Fruit fly (Drosophila melanogaster) whole organism, prepupa: Measurements from ENCODE around the gene St2.

Experiments used
- CG11294 ChIP-seq: fragments of 200-800 bp; sonication (Bioruptor generic); IDR thresholded peaks from 2 replicates; pipeline ENCODE4 v1.3.6; 2022; ENCODE audit warnings: missing biosample characterization, missing genetic modification characterization
- CG11762 ChIP-seq: fragments of 200-800 bp; sonication (Bioruptor generic); optimal IDR thresholded peaks from 3 replicates; lab custom pipeline; 2016; ENCODE audit warnings: missing biosample characterization, missing genetic modification characterization; ENCODE audit not compliant: insufficient read depth
- CG11902 ChIP-seq: fragments of 200-800 bp; sonication (Bioruptor generic); optimal IDR thresholded peaks from 3 replicates; lab custom pipeline; 2016; ENCODE audit warnings: missing biosample characterization, missing genetic modification characterization
- CG1621 ChIP-seq: fragments of 200-800 bp; sonication (Bioruptor generic); optimal IDR thresholded peaks from 3 replicates; lab custom pipeline; 2018; ENCODE audit warnings: missing biosample characterization, mild to moderate bottlenecking, missing genetic modification characterization
- CG16779 ChIP-seq: fragments of 200-800 bp; sonication (Bioruptor generic); optimal IDR thresholded peaks from 3 replicates; lab custom pipeline; 2017; ENCODE audit warnings: missing biosample characterization, mild to moderate bottlenecking, missing genetic modification characterization
- CG3032 ChIP-seq: fragments of 200-800 bp; optimal IDR thresholded peaks from 2 replicates; lab custom pipeline; 2019; ENCODE audit warnings: missing biosample characterization, mild to moderate bottlenecking, missing genetic modification characterization, moderate library complexity
- CG32006 ChIP-seq: fragments of 200-800 bp; sonication (Bioruptor generic); optimal IDR thresholded peaks from 3 replicates; lab custom pipeline; 2017; ENCODE audit warnings: missing biosample characterization, mild to moderate bottlenecking, missing genetic modification characterization
- CG34406 ChIP-seq: fragments of 200-800 bp; sonication (Bioruptor generic); optimal IDR thresholded peaks from 3 replicates; lab custom pipeline; 2016; ENCODE audit warnings: missing biosample characterization, missing genetic modification characterization
- CG6163 ChIP-seq: fragments of 200-800 bp; sonication (Bioruptor generic); IDR thresholded peaks from 3 replicates; pipeline ENCODE4 v1.3.6; 2022; ENCODE audit warnings: missing biosample characterization, missing genetic modification characterization
- CG6276 ChIP-seq: fragments of 200-800 bp; sonication (Bioruptor generic); optimal IDR thresholded peaks from 2 replicates; lab custom pipeline; 2017; ENCODE audit warnings: missing biosample characterization, mild to moderate bottlenecking, missing genetic modification characterization
- CG6792 ChIP-seq: fragments of 200-800 bp; sonication (Bioruptor generic); optimal IDR thresholded peaks from 3 replicates; lab custom pipeline; 2016; ENCODE audit warnings: missing biosample characterization, missing genetic modification characterization
- CG6808 ChIP-seq: fragments of 200-800 bp; sonication (Bioruptor generic); optimal IDR thresholded peaks from 3 replicates; lab custom pipeline; 2017; ENCODE audit warnings: missing biosample characterization, missing genetic modification characterization, mild to moderate bottlenecking, moderate library complexity, missing genetic modification reagents
- CG6854 ChIP-seq: fragments of 200-800 bp; sonication (Bioruptor generic); optimal IDR thresholded peaks from 2 replicates; lab custom pipeline; 2017; ENCODE audit warnings: missing biosample characterization, mild to moderate bottlenecking, missing genetic modification characterization
- CG7368 ChIP-seq: fragments of 200-800 bp; sonication (Bioruptor generic); optimal IDR thresholded peaks from 3 replicates; lab custom pipeline; 2016; ENCODE audit warnings: missing biosample characterization, missing genetic modification characterization
- CG8119 ChIP-seq: fragments of 200-800 bp; sonication (Bioruptor generic); IDR thresholded peaks from 3 replicates; pipeline ENCODE4 v1.3.6; 2022; ENCODE audit warnings: missing biosample characterization, missing genetic modification characterization
- CG8319 ChIP-seq: fragments of 200-800 bp; sonication (Bioruptor generic); optimal IDR thresholded peaks from 3 replicates; lab custom pipeline; 2016; ENCODE audit warnings: missing biosample characterization, missing genetic modification characterization
- CG9139 ChIP-seq: fragments of 200-800 bp; sonication (Bioruptor generic); optimal IDR thresholded peaks from 3 replicates; lab custom pipeline; 2017; ENCODE audit warnings: missing biosample characterization, mild to moderate bottlenecking, missing genetic modification characterization
- Eip75B ChIP-seq: fragments of 200-800 bp; sonication (Bioruptor generic); optimal IDR thresholded peaks from 3 replicates; lab custom pipeline; 2016; ENCODE audit warnings: missing biosample characterization, missing genetic modification characterization
- Eip78C ChIP-seq: fragments of 200-800 bp; sonication (Bioruptor generic); peaks from one replicate; lab custom pipeline; 2016; ENCODE audit warnings: missing biosample characterization, missing genetic modification characterization
- Eip93F ChIP-seq: fragments of 200-800 bp; sonication (Bioruptor generic); optimal IDR thresholded peaks from 2 replicates; lab custom pipeline; 2016; ENCODE audit warnings: missing biosample characterization, mild to moderate bottlenecking, missing genetic modification characterization
- Ets96B ChIP-seq: fragments of 200-800 bp; optimal IDR thresholded peaks from 2 replicates; lab custom pipeline; 2019; ENCODE audit warnings: missing biosample characterization, mild to moderate bottlenecking, missing genetic modification characterization, moderate library complexity
- Gug ChIP-seq: fragments of 200-800 bp; sonication (Bioruptor generic); IDR thresholded peaks from 2 replicates; pipeline ENCODE4 v1.3.6; 2022; ENCODE audit warnings: missing biosample characterization, missing genetic modification characterization
- Hr38 ChIP-seq: sonication (Bioruptor generic); optimal IDR thresholded peaks from 2 replicates; lab custom pipeline; 2016; ENCODE audit warnings: missing biosample characterization, missing genetic modification characterization
- Hr39 ChIP-seq: fragments of 200-800 bp; sonication (Bioruptor generic); optimal IDR thresholded peaks from 2 replicates; lab custom pipeline; 2016; ENCODE audit warnings: missing biosample characterization, missing genetic modification characterization
- Hr4 ChIP-seq: fragments of 200-800 bp; sonication (Bioruptor generic); optimal IDR thresholded peaks from 3 replicates; lab custom pipeline; 2016; ENCODE audit warnings: missing biosample characterization, missing genetic modification characterization
- Lpt ChIP-seq: fragments of 200-800 bp; sonication (Bioruptor generic); optimal IDR thresholded peaks from 3 replicates; lab custom pipeline; 2016; ENCODE audit warnings: missing biosample characterization, missing genetic modification characterization
- Met ChIP-seq: fragments of 200-800 bp; sonication (Bioruptor generic); optimal IDR thresholded peaks from 3 replicates; lab custom pipeline; 2016; ENCODE audit warnings: missing biosample characterization, missing genetic modification characterization
- OdsH ChIP-seq: fragments of 200-800 bp; sonication (Bioruptor generic); optimal IDR thresholded peaks from 3 replicates; lab custom pipeline; 2016; ENCODE audit warnings: missing biosample characterization, missing genetic modification characterization
- Smox ChIP-seq: fragments of 200-800 bp; sonication (Bioruptor generic); optimal IDR thresholded peaks from 3 replicates; lab custom pipeline; 2016; ENCODE audit warnings: missing biosample characterization, missing genetic modification characterization
- Sox102F ChIP-seq: fragments of 200-800 bp; sonication (Bioruptor generic); optimal IDR thresholded peaks from 2 replicates; lab custom pipeline; 2016; ENCODE audit warnings: missing biosample characterization, mild to moderate bottlenecking, missing genetic modification characterization
- Sox14 ChIP-seq: fragments of 200-800 bp; sonication (Bioruptor generic); optimal IDR thresholded peaks from 3 replicates; lab custom pipeline; 2016; ENCODE audit warnings: missing biosample characterization, missing genetic modification characterization
- Sox15 ChIP-seq: fragments of 200-800 bp; sonication (Bioruptor generic); optimal IDR thresholded peaks from 3 replicates; lab custom pipeline; 2016; ENCODE audit warnings: missing biosample characterization, missing genetic modification characterization
- achi ChIP-seq: fragments of 200-800 bp; sonication (Bioruptor generic); optimal IDR thresholded peaks from 3 replicates; lab custom pipeline; 2016; ENCODE audit warnings: missing biosample characterization, missing genetic modification characterization
- acj6 ChIP-seq: fragments of 200-800 bp; sonication (Bioruptor generic); optimal IDR thresholded peaks from 3 replicates; lab custom pipeline; 2016; ENCODE audit warnings: missing biosample characterization, missing genetic modification characterization
- cyc ChIP-seq: fragments of 200-800 bp; sonication (Bioruptor generic); optimal IDR thresholded peaks from 3 replicates; lab custom pipeline; 2016; ENCODE audit warnings: missing biosample characterization, missing genetic modification characterization
- dac ChIP-seq: fragments of 200-800 bp; sonication (Bioruptor generic); optimal IDR thresholded peaks from 2 replicates; lab custom pipeline; 2017; ENCODE audit warnings: missing biosample characterization, mild to moderate bottlenecking, missing genetic modification characterization
- eg ChIP-seq: fragments of 200-800 bp; sonication (Bioruptor generic); IDR thresholded peaks from 3 replicates; pipeline ENCODE4 v1.3.6; 2022; ENCODE audit warnings: missing biosample characterization, missing genetic modification characterization
- esn ChIP-seq: fragments of 200-800 bp; sonication (Bioruptor generic); optimal IDR thresholded peaks from 2 replicates; lab custom pipeline; 2016; ENCODE audit warnings: missing biosample characterization, mild to moderate bottlenecking, missing genetic modification characterization, moderate library complexity
- fd59A ChIP-seq: fragments of 200-800 bp; sonication (Bioruptor generic); optimal IDR thresholded peaks from 2 replicates; lab custom pipeline; 2017; ENCODE audit warnings: missing biosample characterization, mild to moderate bottlenecking, missing genetic modification characterization, missing genetic modification reagents
- fd85E ChIP-seq: fragments of 200-800 bp; sonication (Bioruptor generic); optimal IDR thresholded peaks from 3 replicates; lab custom pipeline; 2016; ENCODE audit warnings: missing biosample characterization, missing genetic modification characterization
- fkh ChIP-seq: fragments of 200-800 bp; sonication (Bioruptor generic); optimal IDR thresholded peaks from 3 replicates; lab custom pipeline; 2017; ENCODE audit warnings: missing biosample characterization, mild to moderate bottlenecking, missing genetic modification characterization, moderate library complexity
- lz ChIP-seq: fragments of 200-800 bp; sonication (Bioruptor generic); optimal IDR thresholded peaks from 3 replicates; lab custom pipeline; 2016; ENCODE audit warnings: missing biosample characterization, missing genetic modification characterization
- net ChIP-seq: fragments of 200-800 bp; sonication (Bioruptor generic); optimal IDR thresholded peaks from 3 replicates; lab custom pipeline; 2016; ENCODE audit warnings: missing biosample characterization, missing genetic modification characterization
- spab ChIP-seq: fragments of 200-800 bp; sonication (Bioruptor generic); optimal IDR thresholded peaks from 2 replicates; lab custom pipeline; 2017; ENCODE audit warnings: missing biosample characterization, mild to moderate bottlenecking, missing genetic modification characterization, missing genetic modification reagents
- ss ChIP-seq, 2 experiments: fragments of 200-800 bp; sonication (Bioruptor generic); optimal IDR thresholded peaks; 2 replicates in 1 of 2; 3 replicates in 1 of 2; lab custom pipeline; 2017 to 2018; ENCODE audit warnings: mild to moderate bottlenecking in 2 of 2, missing biosample characterization in 2 of 2, missing genetic modification characterization in 2 of 2, moderate library complexity in 1 of 2
- topi ChIP-seq: fragments of 200-800 bp; sonication (Bioruptor generic); optimal IDR thresholded peaks from 3 replicates; lab custom pipeline; 2016; ENCODE audit warnings: missing biosample characterization, missing genetic modification characterization
- vri ChIP-seq: fragments of 200-800 bp; sonication (Bioruptor generic); optimal IDR thresholded peaks from 3 replicates; lab custom pipeline; 2016; ENCODE audit warnings: missing biosample characterization, mild to moderate bottlenecking, missing genetic modification characterization

The St2 gene

dm6 chr3R:9226701-9227313 is 24.8 kb upstream of the St2 start (continued):
- TF ChIP-seq CG7368 (GFP tag; lab: Kevin White, UChicago) = no peak
- no peak for TF ChIP-seq CG8319 (GFP tag; lab: Kevin White, UChicago)
- no peak for TF ChIP-seq CG11902 (GFP tag; lab: Kevin White, UChicago)
- TF ChIP-seq CG6163 (GFP tag; lab: Robert Waterston, UW) = peak; percentile 49; the same call in 2 of the 3 replicates
- TF ChIP-seq CG6792 (GFP tag; lab: Kevin White, UChicago) = no peak
- peak; percentile 2 for TF ChIP-seq lz
- TF ChIP-seq ss (GFP tag; optimal IDR thresholded peaks at IDR 0.05; lab: Kevin White, UChicago) = peak in 1 of 2 experiments; percentile 53
- peak; percentile 63; the same call in 2 of the 3 replicates for TF ChIP-seq eg
- TF ChIP-seq fd59A = no peak
- no peak for TF ChIP-seq Gug
- peak; percentile 85 for TF ChIP-seq fkh (GFP tag; lab: Kevin White, UChicago)
- TF ChIP-seq acj6 (GFP tag; lab: Kevin White, UChicago) = no peak
- TF ChIP-seq CG6854 (GFP tag; lab: Kevin White, UChicago) = no peak
- TF ChIP-seq CG3032 (tag; lab: Kevin White, UChicago) = no peak
- TF ChIP-seq achi = no peak
- TF ChIP-seq CG11762 (GFP tag; lab: Kevin White, UChicago) = no peak
- peak; percentile 84 for TF ChIP-seq vri (GFP tag; lab: Kevin White, UChicago)
- no peak for TF ChIP-seq CG16779 (tag; lab: Kevin White, UChicago)
- TF ChIP-seq esn (GFP tag; lab: Kevin White, UChicago) = no peak
- no peak for TF ChIP-seq Smox (GFP tag; lab: Kevin White, UChicago)
- TF ChIP-seq CG6808 (GFP tag; lab: Kevin White, UChicago) = no peak

- TF ChIP-seq esn (GFP tag; lab: Kevin White, UChicago) (peak; percentile 79), CG1621 (peak; percentile 61), spab (GFP tag; lab: Kevin White, UChicago) (peak; percentile 78), Hr4 (GFP tag; lab: Kevin White, UChicago) (peak; percentile 85), CG16779 (tag; lab: Kevin White, UChicago) (peak; percentile 68), Hr38 (GFP tag; lab: Kevin White, UChicago) (no peak), CG11762 (GFP tag; lab: Kevin White, UChicago) (peak; percentile 79), CG6163 (GFP tag; lab: Robert Waterston, UW) (peak; percentile 94), CG6808 (GFP tag; lab: Kevin White, UChicago) (peak; percentile 73), CG9139 (GFP tag; lab: Kevin White, UChicago) (peak; percentile 54), achi (peak; percentile 88), lz (peak; percentile 71), Sox102F (GFP tag; lab: Kevin White, UChicago) (peak; percentile 73), fd85E (GFP tag; lab: Kevin White, UChicago) (no peak), CG7368 (GFP tag; lab: Kevin White, UChicago) (peak; percentile 79), eg (peak; percentile 96), cyc (GFP tag; lab: Kevin White, UChicago) (peak; percentile 58), CG34406 (GFP tag; lab: Kevin White, UChicago) (peak; percentile 85), Met (GFP tag; lab: Kevin White, UChicago) (peak; percentile 76), CG11294 (GFP tag; lab: Robert Waterston, UW) (peak; percentile 92), ss (GFP tag; optimal IDR thresholded peaks at IDR 0.05; lab: Kevin White, UChicago) (peak in 1 of 2 experiments; percentile 61), Eip93F (GFP tag; lab: Kevin White, UChicago) (peak; percentile 46), Ets96B (tag; lab: Kevin White, UChicago) (peak; percentile 83), Sox15 (GFP tag; lab: Kevin White, UChicago) (peak; percentile 67), CG6276 (GFP tag; lab: Kevin White, UChicago) (peak; percentile 91), topi (GFP tag; lab: Kevin White, UChicago) (peak; percentile 75), Gug (peak; percentile 89), Eip75B (GFP tag; lab: Kevin White, UChicago) (peak; percentile 58), OdsH (GFP tag; lab: Kevin White, UChicago) (peak; percentile 91), CG32006 (peak; percentile 95), Lpt (GFP tag; lab: Kevin White, UChicago) (peak; percentile 77), CG3032 (tag; lab: Kevin White, UChicago) (peak; percentile 82), Sox14 (GFP tag; lab: Kevin White, UChicago) (peak; percentile 63), net (GFP tag; lab: Kevin White, UChicago) (peak; percentile 79), CG8319 (GFP tag; lab: Kevin White, UChicago) (peak; percentile 77), dac (GFP tag; lab: Kevin White, UChicago) (peak; percentile 84), Hr39 (GFP tag; lab: Kevin White, UChicago) (peak; percentile 62), CG6854 (GFP tag; lab: Kevin White, UChicago) (no peak), Eip78C (GFP tag; lab: Kevin White, UChicago) (peak; percentile 93), CG8119 (GFP tag; lab: Robert Waterston, UW) (peak; percentile 95), fd59A (peak; percentile 68)
These were observed 24.3 kb upstream of the St2 start for dm6 chr3R:9227330-9227729.
